Worm (Caenorhabditis elegans): ENCODE data around the gene C03B1.17.

DNA sequence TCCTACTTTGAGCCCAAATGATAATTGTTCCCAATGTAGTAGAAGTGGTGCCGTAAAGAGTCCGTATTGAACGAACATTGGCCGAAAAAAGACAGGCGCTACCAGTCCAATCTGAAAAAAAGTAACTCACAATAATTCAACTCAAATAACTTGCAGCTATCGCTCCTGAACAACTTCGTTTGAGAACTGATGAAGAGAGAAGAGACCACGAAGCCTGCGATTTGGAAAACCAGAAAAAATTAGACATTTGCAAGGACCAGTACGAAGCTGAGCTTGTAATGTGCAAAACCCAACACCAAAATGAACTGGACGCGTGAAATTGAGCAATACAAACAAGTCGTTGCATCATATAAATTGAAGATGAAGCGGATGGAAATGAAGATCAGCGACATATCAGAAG is 1.0 kb downstream of the C03B1.17 start, which contains the start of gene C03B1.1:
- TF ChIP-seq ama-1 (optimal IDR thresholded peaks at IDR 0.05): no peak
- no peak for TF ChIP-seq ama-1 (GFP tag; optimal IDR thresholded peaks at IDR 0.05)
- TF ChIP-seq zfh-2 (GFP tag; conservative IDR thresholded peaks at IDR 0.05): no peak
- no peak for TF ChIP-seq hsf-1 (GFP tag; IDR thresholded peaks at IDR 0.05)
- TF ChIP-seq snpc-4 (GFP tag; optimal IDR thresholded peaks at IDR 0.05): no peak
- no peak for TF ChIP-seq snpc-4 (tag; optimal IDR thresholded peaks at IDR 0.05)
- no peak for TF ChIP-seq dox-1 (GFP tag; IDR thresholded peaks at IDR 0.05)
- TF ChIP-seq T07F8.4 (tag; optimal IDR thresholded peaks at IDR 0.05): no peak
- no peak for TF ChIP-seq K11D2.4 (GFP tag; IDR thresholded peaks at IDR 0.05)
- no peak for TF ChIP-seq unc-62 (GFP tag; optimal IDR thresholded peaks at IDR 0.05)
- TF ChIP-seq F57C9.4 (tag; optimal IDR thresholded peaks at IDR 0.05): no peak
- no peak for TF ChIP-seq zim-3 (tag; optimal IDR thresholded peaks at IDR 0.05)
- no peak for TF ChIP-seq C17E4.6 (GFP tag; IDR thresholded peaks at IDR 0.05)
- no peak for TF ChIP-seq lag-1 (GFP tag; IDR thresholded peaks at IDR 0.05)

Measured in whole organism, young adult.